Worm (Caenorhabditis elegans) whole organism, early embryonic: ENCODE measurements around the gene acs-5.

Experiments used
- F13C5.2 ChIP-seq: sonication (generic microtip); optimal IDR thresholded peaks from 2 replicates; lab custom pipeline; 2017; ENCODE audit warnings: mild to moderate bottlenecking, missing genetic modification characterization, inconsistent platforms, missing compliant biosample characterization
- aly-1 ChIP-seq: sonication (generic microtip); optimal IDR thresholded peaks from 2 replicates; lab custom pipeline; 2016; ENCODE audit warnings: missing genetic modification characterization, missing compliant biosample characterization
- ama-1 ChIP-seq: fragments of 150-350 bp; optimal IDR thresholded peaks from 2 replicates; lab custom pipeline; 2014
- ceh-13 ChIP-seq: fragments of 200-800 bp; sonication (Bioruptor generic); optimal IDR thresholded peaks from 2 replicates; lab custom pipeline; 2018; ENCODE audit warnings: mild to moderate bottlenecking, missing genetic modification characterization, missing compliant biosample characterization
- ceh-36 ChIP-seq: sonication (generic microtip); optimal IDR thresholded peaks from 2 replicates; lab custom pipeline; 2016; ENCODE audit warnings: missing genetic modification characterization, inconsistent platforms, missing compliant biosample characterization
- flt-1 ChIP-seq: fragments of 200-800 bp; sonication (Bioruptor generic); IDR thresholded peaks from 2 replicates; pipeline ENCODE4 v1.3.6; 2022; ENCODE audit warnings: missing genetic modification characterization, missing compliant biosample characterization
- hmbx-1 ChIP-seq: sonication (generic microtip); optimal IDR thresholded peaks from 2 replicates; lab custom pipeline; 2016; ENCODE audit warnings: mild to moderate bottlenecking, missing genetic modification characterization, missing compliant biosample characterization
- hnd-1 ChIP-seq: sonication (generic microtip); optimal IDR thresholded peaks from 2 replicates; lab custom pipeline; 2016; ENCODE audit warnings: missing genetic modification characterization, missing compliant biosample characterization
- scrt-1 ChIP-seq: fragments of 200-800 bp; sonication (Bioruptor generic); IDR thresholded peaks from 2 replicates; pipeline ENCODE4 v1.3.6; 2022; ENCODE audit warnings: missing genetic modification characterization, missing compliant biosample characterization
- sea-1 ChIP-seq: fragments of 200-800 bp; sonication (Bioruptor generic); conservative IDR thresholded peaks from 2 replicates; pipeline ENCODE4 v1.3.6; 2022; ENCODE audit warnings: missing genetic modification characterization, missing compliant biosample characterization
- tbx-11 ChIP-seq: fragments of 200-800 bp; sonication (Bioruptor generic); IDR thresholded peaks from 2 replicates; pipeline ENCODE4 v1.3.6; 2022; ENCODE audit warnings: missing genetic modification characterization, missing compliant biosample characterization
- tra-4 ChIP-seq: sonication (generic microtip); optimal IDR thresholded peaks from 2 replicates; lab custom pipeline; 2017; ENCODE audit warnings: missing genetic modification characterization, missing compliant biosample characterization

ce11 chrIII:13525118-13525839 lies 18.1 kb downstream of the acs-5 start:
- TF ChIP-seq sea-1 (GFP tag; lab: Robert Waterston, UW) (no peak), flt-1 (GFP tag; lab: Robert Waterston, UW) (no peak), ama-1 (lab: Kevin White, UChicago) (no peak), aly-1 (tag; lab: Kevin White, UChicago) (no peak), ceh-13 (no peak), ceh-36 (tag; lab: Kevin White, UChicago) (no peak), tra-4 (tag; lab: Kevin White, UChicago) (no peak), F13C5.2 (tag; lab: Kevin White, UChicago) (no peak), tbx-11 (GFP tag; lab: Robert Waterston, UW) (no peak), hnd-1 (tag; lab: Kevin White, UChicago) (no peak), hmbx-1 (no peak), scrt-1 (GFP tag; lab: Robert Waterston, UW) (no peak)
